Worm (Caenorhabditis elegans): Measurements from ENCODE around the gene odr-1.
A peak's percentile ranks its signal among the peaks of the same experiment; 100 is the strongest.

odr-1 gene

DNA sequence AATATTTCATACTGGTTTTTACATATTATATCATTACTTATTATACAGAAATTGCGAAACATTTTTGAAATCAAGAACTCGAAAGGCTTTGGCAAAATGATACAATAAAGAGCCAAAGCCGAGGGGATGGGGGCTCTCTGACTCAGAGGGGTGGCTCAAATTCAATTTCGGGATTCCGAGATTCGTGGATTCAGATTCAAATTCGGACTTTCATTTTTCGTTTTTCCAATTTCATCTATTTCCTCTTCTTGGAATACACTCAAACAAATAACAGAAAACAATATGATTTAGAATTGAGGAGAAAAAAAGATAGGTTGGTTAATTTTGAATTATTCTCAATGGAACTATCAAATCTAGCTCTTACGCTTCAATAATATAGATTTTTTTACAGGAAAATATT lies 51.7 kb downstream of the odr-1 start:
- TF ChIP-seq hlh-6 (tag; optimal IDR thresholded peaks at IDR 0.05) (no peak), unc-42 (tag; optimal IDR thresholded peaks at IDR 0.05) (peak; percentile 70)

Data from whole organism, late embryonic.